Worm (Caenorhabditis elegans): ENCODE results near the gene F27D9.12.

Gene F27D9.12

ce11 chrX:7659591-7660433, 3.0 kb upstream of the F27D9.12 start:
- no peak for TF ChIP-seq unc-39 (tag; optimal IDR thresholded peaks at IDR 0.05)
- TF ChIP-seq unc-55 (GFP tag; optimal IDR thresholded peaks at IDR 0.05) = no peak
- peak; percentile 14 for TF ChIP-seq F13H6.1 (tag; optimal IDR thresholded peaks at IDR 0.05)
- no peak for TF ChIP-seq ceh-82 (tag; optimal IDR thresholded peaks at IDR 0.05)
- TF ChIP-seq nhr-6 (tag; optimal IDR thresholded peaks at IDR 0.05) = no peak
- TF ChIP-seq nhr-25 (tag; optimal IDR thresholded peaks at IDR 0.05) = peak; percentile 34
- no peak for TF ChIP-seq alr-1 (tag; optimal IDR thresholded peaks at IDR 0.05)
- no peak for TF ChIP-seq elt-1 (tag; optimal IDR thresholded peaks at IDR 0.05)
- peak; percentile 8 for TF ChIP-seq sma-9 (GFP tag; optimal IDR thresholded peaks at IDR 0.05)
- no peak for TF ChIP-seq sma-9 (tag; optimal IDR thresholded peaks at IDR 0.05)
- no peak for TF ChIP-seq mdl-1 (tag; optimal IDR thresholded peaks at IDR 0.05)
- TF ChIP-seq sem-4 (tag; optimal IDR thresholded peaks at IDR 0.05) = no peak
- no peak for TF ChIP-seq zag-1 (tag; optimal IDR thresholded peaks at IDR 0.05)
- TF ChIP-seq lin-39 (tag; optimal IDR thresholded peaks at IDR 0.05) = no peak
- TF ChIP-seq nhr-10 (tag; optimal IDR thresholded peaks at IDR 0.05) = no peak
- TF ChIP-seq blmp-1 (tag; optimal IDR thresholded peaks at IDR 0.05; ENCODE audit: insufficient read depth) = peak; percentile 34
- TF ChIP-seq dmd-4 (tag; optimal IDR thresholded peaks at IDR 0.05) = no peak
- no peak for TF ChIP-seq mbf-1 (tag; optimal IDR thresholded peaks at IDR 0.05)
- peak in 1 of 2 experiments; percentile 36 for TF ChIP-seq lsy-2 (tag; optimal IDR thresholded peaks at IDR 0.05)
- TF ChIP-seq nhr-129 (tag; optimal IDR thresholded peaks at IDR 0.05) = peak; percentile 73
- no peak for TF ChIP-seq nhr-23 (tag; optimal IDR thresholded peaks at IDR 0.05)
- TF ChIP-seq crh-2 (tag; optimal IDR thresholded peaks at IDR 0.05) = no peak
- no peak for TF ChIP-seq elt-3 (tag; optimal IDR thresholded peaks at IDR 0.05)
- no peak for TF ChIP-seq sma-3 (GFP tag; optimal IDR thresholded peaks at IDR 0.05)
- TF ChIP-seq nhr-11 (tag; optimal IDR thresholded peaks at IDR 0.05) = no peak
- no peak for TF ChIP-seq C34F6.9 (tag; optimal IDR thresholded peaks at IDR 0.05)
- no peak for TF ChIP-seq ztf-4 (tag; optimal IDR thresholded peaks at IDR 0.05)
- TF ChIP-seq peb-1 (tag; optimal IDR thresholded peaks at IDR 0.05) = no peak
- TF ChIP-seq gmeb-1 (tag; optimal IDR thresholded peaks at IDR 0.05) = peak; percentile 4
- no peak for TF ChIP-seq snpc-4 (tag; optimal IDR thresholded peaks at IDR 0.05)
- no peak for TF ChIP-seq mab-5 (tag; optimal IDR thresholded peaks at IDR 0.05)
- no peak for TF ChIP-seq aly-2 (tag; optimal IDR thresholded peaks at IDR 0.05)
- TF ChIP-seq lin-11 (tag; optimal IDR thresholded peaks at IDR 0.05) = no peak

ce11 chrX:7655469-7656003, 1.2 kb downstream of the F27D9.12 start:
- TF ChIP-seq lin-11 (tag; optimal IDR thresholded peaks at IDR 0.05) (peak; percentile 20), aly-2 (tag; optimal IDR thresholded peaks at IDR 0.05) (no peak)

ce11 chrX:7653708-7654390, 2.9 kb downstream of the F27D9.12 start:
- TF ChIP-seq lin-13 (GFP tag; optimal IDR thresholded peaks at IDR 0.05) (no peak), sma-9 (GFP tag; optimal IDR thresholded peaks at IDR 0.05) (peak; percentile 34), sma-9 (tag; optimal IDR thresholded peaks at IDR 0.05) (no peak), ceh-82 (tag; optimal IDR thresholded peaks at IDR 0.05) (no peak), nhr-12 (tag; optimal IDR thresholded peaks at IDR 0.05) (no peak), nhr-6 (tag; optimal IDR thresholded peaks at IDR 0.05) (no peak), unc-55 (GFP tag; optimal IDR thresholded peaks at IDR 0.05) (peak; percentile 50), egl-27 (tag; optimal IDR thresholded peaks at IDR 0.05) (no peak), F13H6.1 (tag; optimal IDR thresholded peaks at IDR 0.05) (peak; percentile 71), peb-1 (tag; optimal IDR thresholded peaks at IDR 0.05) (no peak), sma-3 (GFP tag; optimal IDR thresholded peaks at IDR 0.05) (no peak), fos-1 (tag; optimal IDR thresholded peaks at IDR 0.05) (no peak), zag-1 (tag; optimal IDR thresholded peaks at IDR 0.05) (peak; percentile 57), crh-2 (tag; optimal IDR thresholded peaks at IDR 0.05) (no peak), lin-11 (tag; optimal IDR thresholded peaks at IDR 0.05) (peak; percentile 11), mbf-1 (tag; optimal IDR thresholded peaks at IDR 0.05) (no peak), lin-39 (tag; optimal IDR thresholded peaks at IDR 0.05) (no peak), nhr-129 (tag; optimal IDR thresholded peaks at IDR 0.05) (peak; percentile 33), skn-1 (tag; optimal IDR thresholded peaks at IDR 0.05) (no peak), ceh-16 (tag; optimal IDR thresholded peaks at IDR 0.05) (no peak), aly-2 (tag; optimal IDR thresholded peaks at IDR 0.05) (no peak), ztf-1 (GFP tag; conservative IDR thresholded peaks at IDR 0.05) (no peak), R02D3.7 (tag; optimal IDR thresholded peaks at IDR 0.05) (no peak), gmeb-1 (tag; optimal IDR thresholded peaks at IDR 0.05) (no peak), mab-5 (tag; optimal IDR thresholded peaks at IDR 0.05) (no peak), mdl-1 (tag; optimal IDR thresholded peaks at IDR 0.05) (peak; percentile 38 to 52), alr-1 (tag; optimal IDR thresholded peaks at IDR 0.05) (no peak), elt-1 (tag; optimal IDR thresholded peaks at IDR 0.05) (no peak)
